Fruit fly (Drosophila melanogaster) whole organism, embryonic: ENCODE results near the gene CG31921.

Source experiments
- Antp ChIP-seq: fragments of 200-800 bp; sonication (Bioruptor generic); optimal IDR thresholded peaks from 3 replicates; lab custom pipeline; 2016; ENCODE audit warnings: missing biosample characterization, missing genetic modification characterization
- CG10366 ChIP-seq: fragments of 200-800 bp; sonication (Bioruptor generic); IDR thresholded peaks from 2 replicates; pipeline ENCODE4 v1.3.6; 2022; ENCODE audit warnings: missing biosample characterization, missing genetic modification characterization
- CG10543 ChIP-seq: fragments of 200-800 bp; sonication (Bioruptor generic); optimal IDR thresholded peaks from 3 replicates; lab custom pipeline; 2017; ENCODE audit warnings: missing biosample characterization, mild to moderate bottlenecking, missing genetic modification characterization, moderate library complexity
- CG10654 ChIP-seq: fragments of 200-800 bp; sonication (Bioruptor generic); optimal IDR thresholded peaks from 2 replicates; lab custom pipeline; 2016; ENCODE audit warnings: missing biosample characterization, missing genetic modification characterization
- CG11504 ChIP-seq: fragments of 200-800 bp; sonication (Bioruptor generic); optimal IDR thresholded peaks from 3 replicates; lab custom pipeline; 2019; ENCODE audit warnings: missing biosample characterization, mild to moderate bottlenecking, missing genetic modification characterization, moderate library complexity
- CG13775 ChIP-seq: fragments of 200-800 bp; sonication (Bioruptor generic); optimal IDR thresholded peaks from 3 replicates; lab custom pipeline; 2017; ENCODE audit warnings: missing biosample characterization, mild to moderate bottlenecking, missing genetic modification characterization
- CG15696 ChIP-seq: fragments of 200-800 bp; sonication (Bioruptor generic); optimal IDR thresholded peaks from 2 replicates; lab custom pipeline; 2019; ENCODE audit warnings: missing biosample characterization, mild to moderate bottlenecking, missing genetic modification characterization, moderate library complexity
- CG1832 ChIP-seq: fragments of 200-800 bp; sonication (Bioruptor generic); optimal IDR thresholded peaks from 2 replicates; lab custom pipeline; 2017; ENCODE audit warnings: missing biosample characterization, mild to moderate bottlenecking, missing genetic modification characterization, inconsistent platforms
- CG31388 ChIP-seq: fragments of 200-800 bp; sonication (Bioruptor generic); optimal IDR thresholded peaks from 2 replicates; lab custom pipeline; 2016; ENCODE audit warnings: missing biosample characterization, missing genetic modification characterization
- CG42726 ChIP-seq: fragments of 200-800 bp; sonication (Bioruptor generic); IDR thresholded peaks from 2 replicates; pipeline ENCODE4 v1.3.6; 2022; ENCODE audit warnings: missing biosample characterization, missing genetic modification characterization; ENCODE audit not compliant: partially characterized antibody
- CG43689 ChIP-seq: fragments of 200-800 bp; sonication (Bioruptor generic); IDR thresholded peaks from 2 replicates; pipeline ENCODE4 v1.3.6; 2022; ENCODE audit warnings: missing biosample characterization, missing genetic modification characterization
- CG4424 ChIP-seq: fragments of 200-800 bp; sonication (Bioruptor generic); optimal IDR thresholded peaks from 3 replicates; lab custom pipeline; 2016; ENCODE audit warnings: missing biosample characterization, missing genetic modification characterization
- CG7987 ChIP-seq: fragments of 200-800 bp; sonication (Bioruptor generic); optimal IDR thresholded peaks from 2 replicates; lab custom pipeline; 2018; ENCODE audit warnings: missing biosample characterization, mild to moderate bottlenecking, missing genetic modification characterization, moderate library complexity
- CG8359 ChIP-seq: fragments of 200-800 bp; sonication (Bioruptor generic); optimal IDR thresholded peaks from 2 replicates; lab custom pipeline; 2017; ENCODE audit warnings: missing biosample characterization, mild to moderate bottlenecking, missing genetic modification characterization, borderline replicate concordance
- CG9609 ChIP-seq: fragments of 200-800 bp; sonication (Bioruptor generic); optimal IDR thresholded peaks from 3 replicates; lab custom pipeline; 2016; ENCODE audit warnings: missing biosample characterization, missing genetic modification characterization
- CG9797 ChIP-seq: fragments of 200-800 bp; sonication (Bioruptor generic); optimal IDR thresholded peaks from 3 replicates; lab custom pipeline; 2018; ENCODE audit warnings: missing biosample characterization, mild to moderate bottlenecking, missing genetic modification characterization
- CG9817 ChIP-seq: fragments of 200-800 bp; sonication (Bioruptor generic); optimal IDR thresholded peaks from 2 replicates; lab custom pipeline; 2018; ENCODE audit warnings: missing biosample characterization, mild to moderate bottlenecking, missing genetic modification characterization, moderate library complexity
- Dll ChIP-seq: fragments of 200-800 bp; sonication (Bioruptor generic); IDR thresholded peaks from 4 replicates; pipeline ENCODE4 v1.3.6; 2022; ENCODE audit warnings: missing biosample characterization, missing genetic modification characterization; ENCODE audit not compliant: partially characterized antibody
- HLH4C ChIP-seq: fragments of 200-800 bp; sonication (Bioruptor generic); IDR thresholded peaks from 3 replicates; pipeline ENCODE4 v1.3.6; 2022; ENCODE audit warnings: missing biosample characterization, missing genetic modification characterization; ENCODE audit not compliant: partially characterized antibody
- Hr78 ChIP-seq, 2 experiments: fragments of 200-800 bp in 1 of 2; fragments of >200 bp in 1 of 2; sonication (Bioruptor generic) in 1 of 2; optimal IDR thresholded peaks; 2 replicates each; lab custom pipeline; 2017 to 2019; ENCODE audit warnings: missing biosample characterization in 2 of 2, missing genetic modification characterization in 2 of 2, mild to moderate bottlenecking in 1 of 2, moderate library complexity in 1 of 2
- Jarid2 ChIP-seq: fragments of 200-800 bp; sonication (Bioruptor generic); optimal IDR thresholded peaks from 3 replicates; lab custom pipeline; 2017; ENCODE audit warnings: mild to moderate bottlenecking, missing biosample characterization, missing genetic modification reagents, missing genetic modification characterization
- Scr ChIP-seq: fragments of 200-800 bp; sonication (Bioruptor generic); IDR thresholded peaks from 2 replicates; pipeline ENCODE4 v1.3.6; 2022; ENCODE audit warnings: missing biosample characterization, missing genetic modification characterization; ENCODE audit not compliant: partially characterized antibody
- YL-1 ChIP-seq: fragments of 200-800 bp; sonication (Bioruptor generic); optimal IDR thresholded peaks from 3 replicates; lab custom pipeline; 2017; ENCODE audit warnings: missing biosample characterization, mild to moderate bottlenecking, missing genetic modification characterization
- ab ChIP-seq: fragments of 200-800 bp; sonication (Bioruptor generic); optimal IDR thresholded peaks from 2 replicates; lab custom pipeline; 2016; ENCODE audit warnings: missing biosample characterization, missing genetic modification characterization
- abd-A ChIP-seq: fragments of 200-800 bp; sonication (Bioruptor generic); optimal IDR thresholded peaks from 3 replicates; lab custom pipeline; 2019; ENCODE audit warnings: missing biosample characterization, mild to moderate bottlenecking, missing genetic modification characterization, moderate library complexity
- al ChIP-seq: fragments of 200-800 bp; sonication (Bioruptor generic); IDR thresholded peaks from 2 replicates; pipeline ENCODE4 v1.3.6; 2022; ENCODE audit warnings: missing biosample characterization, missing genetic modification characterization
- cg ChIP-seq: fragments of 200-800 bp; sonication (Bioruptor generic); optimal IDR thresholded peaks from 3 replicates; lab custom pipeline; 2019; ENCODE audit warnings: missing biosample characterization, mild to moderate bottlenecking, missing genetic modification characterization, moderate library complexity
- cwo ChIP-seq: fragments of 200-800 bp; sonication (Bioruptor generic); optimal IDR thresholded peaks from 3 replicates; lab custom pipeline; 2017; ENCODE audit warnings: missing biosample characterization, missing genetic modification characterization, mild to moderate bottlenecking, moderate library complexity, missing genetic modification reagents
- dati ChIP-seq: fragments of 200-800 bp; sonication (Bioruptor generic); IDR thresholded peaks from 2 replicates; pipeline ENCODE4 v1.3.6; 2022; ENCODE audit warnings: missing biosample characterization, missing genetic modification characterization
- exex ChIP-seq: fragments of 200-800 bp; sonication (Bioruptor generic); optimal IDR thresholded peaks from 4 replicates; lab custom pipeline; 2018; ENCODE audit warnings: missing biosample characterization, mild to moderate bottlenecking, missing genetic modification characterization, moderate library complexity
- grn ChIP-seq: fragments of 200-800 bp; sonication (Bioruptor generic); optimal IDR thresholded peaks from 3 replicates; lab custom pipeline; 2017; ENCODE audit warnings: missing biosample characterization, missing genetic modification characterization
- hbn ChIP-seq: fragments of 200-800 bp; sonication (Bioruptor generic); IDR thresholded peaks from 2 replicates; pipeline ENCODE4 v1.3.6; 2022; ENCODE audit warnings: missing biosample characterization, missing genetic modification characterization; ENCODE audit not compliant: partially characterized antibody
- hkb ChIP-seq, 2 experiments: fragments of 200-800 bp in 1 of 2; fragments of >200 bp in 1 of 2; sonication (Bioruptor generic) in 1 of 2; IDR thresholded peaks in 1 of 2; optimal IDR thresholded peaks in 1 of 2; 2 replicates each; pipeline versions ENCODE4 v1.3.6 to Lab custom; 2017 to 2022; ENCODE audit warnings: missing biosample characterization in 1 of 2, missing genetic modification characterization in 1 of 2
- mirr ChIP-seq: fragments of 200-800 bp; sonication (Bioruptor generic); optimal IDR thresholded peaks from 3 replicates; lab custom pipeline; 2018; ENCODE audit warnings: missing biosample characterization, mild to moderate bottlenecking, missing genetic modification characterization
- mld ChIP-seq: fragments of 200-800 bp; sonication (Bioruptor generic); IDR thresholded peaks from 3 replicates; pipeline ENCODE4 v1.3.6; 2022; ENCODE audit warnings: missing biosample characterization, missing genetic modification characterization; ENCODE audit not compliant: partially characterized antibody
- pan ChIP-seq, 4 experiments: fragments of >200 bp in 3 of 4; fragments of 200-800 bp in 1 of 4; sonication (Bioruptor generic) in 1 of 4; optimal IDR thresholded peaks in 3 of 4; IDR thresholded peaks in 1 of 4; 2 replicates each; pipeline versions ENCODE4 v1.3.6 to Lab custom; 2017 to 2022; ENCODE audit warnings: missing biosample characterization in 2 of 4, missing genetic modification characterization in 2 of 4, mixed read lengths in 1 of 4
- pb ChIP-seq: fragments of 200-800 bp; sonication (Bioruptor generic); optimal IDR thresholded peaks from 3 replicates; lab custom pipeline; 2016; ENCODE audit warnings: missing biosample characterization, missing genetic modification characterization
- sd ChIP-seq: fragments of 200-800 bp; sonication (Bioruptor generic); optimal IDR thresholded peaks from 3 replicates; lab custom pipeline; 2018; ENCODE audit warnings: missing biosample characterization, mild to moderate bottlenecking, missing genetic modification characterization, moderate library complexity
- sens-2 ChIP-seq: fragments of 200-800 bp; sonication (Bioruptor generic); IDR thresholded peaks from 2 replicates; pipeline ENCODE4 v1.3.6; 2022; ENCODE audit warnings: missing biosample characterization, missing genetic modification characterization
- sna ChIP-seq: fragments of 200-800 bp; sonication (Bioruptor generic); IDR thresholded peaks from 2 replicates; pipeline ENCODE4 v1.3.6; 2022; ENCODE audit warnings: missing biosample characterization, missing genetic modification characterization; ENCODE audit not compliant: partially characterized antibody
- sr ChIP-seq: fragments of 200-800 bp; sonication (Bioruptor generic); IDR thresholded peaks from 3 replicates; pipeline ENCODE4 v1.3.6; 2022; ENCODE audit warnings: missing biosample characterization, missing genetic modification characterization
- sug ChIP-seq: fragments of 200-800 bp; optimal IDR thresholded peaks from 2 replicates; lab custom pipeline; 2019; ENCODE audit warnings: missing biosample characterization, mild to moderate bottlenecking, missing genetic modification characterization, moderate library complexity
- yki ChIP-seq: fragments of >200 bp; optimal IDR thresholded peaks from 3 replicates; lab custom pipeline; 2018
- zen ChIP-seq: fragments of 200-800 bp; sonication (Bioruptor generic); optimal IDR thresholded peaks from 3 replicates; lab custom pipeline; 2018; ENCODE audit warnings: missing biosample characterization, mild to moderate bottlenecking, missing genetic modification characterization, moderate library complexity

Gene CG31921

dm6 chr2L:332235-332634 is at the start of gene CG31921:
TSS of gene CG31921 (minus strand) at chr2L:332335.
- no peak for TF ChIP-seq zen (tag; lab: Kevin White, UChicago)
- TF ChIP-seq pb (GFP tag; lab: Kevin White, UChicago), result no peak
- TF ChIP-seq Antp (GFP tag; lab: Kevin White, UChicago), result no peak
- no peak for TF ChIP-seq sens-2 (GFP tag; lab: Robert Waterston, UW)
- TF ChIP-seq Dll (GFP tag; lab: Robert Waterston, UW), result no peak
- TF ChIP-seq CG42726 (GFP tag; lab: Robert Waterston, UW), result no peak
- no peak for TF ChIP-seq CG8359 (GFP tag; lab: Kevin White, UChicago)
- TF ChIP-seq CG10654 (GFP tag; lab: Kevin White, UChicago), result no peak
- TF ChIP-seq CG9609 (GFP tag; lab: Kevin White, UChicago), result no peak

- TF ChIP-seq CG10366 (no peak), CG43689 (GFP tag; lab: Robert Waterston, UW) (no peak), hkb (optimal IDR thresholded peaks at IDR 0.05; lab: Kevin White, UChicago) (no peak), hkb (GFP tag; IDR thresholded peaks at IDR 0.05; lab: Robert Waterston, UW) (no peak), sug (tag; lab: Kevin White, UChicago) (peak; percentile 23), exex (tag; lab: Kevin White, UChicago) (peak; percentile 90), CG4424 (GFP tag; lab: Kevin White, UChicago) (no peak), sna (GFP tag; lab: Robert Waterston, UW) (no peak), hbn (GFP tag; lab: Robert Waterston, UW) (no peak), cwo (peak; percentile 34), CG7987 (GFP tag; lab: Kevin White, UChicago) (peak; percentile 7), mirr (peak; percentile 61), grn (GFP tag; lab: Kevin White, UChicago) (peak; percentile 94), CG15696 (tag; lab: Kevin White, UChicago) (no peak), Scr (GFP tag; lab: Robert Waterston, UW) (no peak)
- TF ChIP-seq, all 482 proteins: peak for 6
These were observed 46.8 kb upstream of the CG31921 start for dm6 chr2L:378815-379440.

- TF ChIP-seq ab (GFP tag; lab: Kevin White, UChicago) (no peak), Jarid2 (peak; percentile 69), Hr78 (GFP tag; optimal IDR thresholded peaks at IDR 0.05; lab: Kevin White, UChicago) (peak in 1 of 2 experiments; percentile 12), sna (GFP tag; lab: Robert Waterston, UW) (no peak), CG9817 (no peak), mld (GFP tag; lab: Robert Waterston, UW) (no peak), HLH4C (GFP tag; lab: Robert Waterston, UW) (0 out of 3 replicates have a peak, but pooled peaks have one; percentile 20), grn (GFP tag; lab: Kevin White, UChicago) (peak; percentile 61), abd-A (tag; lab: Kevin White, UChicago) (peak; percentile 48), YL-1 (no peak), pan (optimal IDR thresholded peaks at IDR 0.05; lab: Kevin White, UChicago) (no peak), pan (GFP tag; optimal IDR thresholded peaks at IDR 0.05 in 1 of 2, IDR thresholded peaks at IDR 0.05 in 1 of 2) (peak in 1 of 2 experiments; percentile 12), CG1832 (GFP tag; lab: Kevin White, UChicago) (peak; percentile 86), sr (GFP tag; lab: Robert Waterston, UW) (no peak), CG31388 (GFP tag; lab: Kevin White, UChicago) (no peak), al (0 out of 2 replicates have a peak, but pooled peaks have one; percentile 8), CG13775 (GFP tag; lab: Kevin White, UChicago) (no peak), CG10543 (GFP tag; lab: Kevin White, UChicago) (peak; percentile 49), sug (tag; lab: Kevin White, UChicago) (peak; percentile 50), CG11504 (peak; percentile 34), sd (tag; lab: Kevin White, UChicago) (peak; percentile 13), yki (lab: Kevin White, UChicago) (no peak), dati (no peak), cg (peak; percentile 48), CG9797 (no peak)
These were observed 45.7 kb upstream of the CG31921 start, which contains the start of gene al for dm6 chr2L:377780-378222. TSS of gene al (plus strand) at chr2L:378112.
